Worm (Caenorhabditis elegans): ENCODE data around the gene rpl-11.2.

Gene rpl-11.2

DNA sequence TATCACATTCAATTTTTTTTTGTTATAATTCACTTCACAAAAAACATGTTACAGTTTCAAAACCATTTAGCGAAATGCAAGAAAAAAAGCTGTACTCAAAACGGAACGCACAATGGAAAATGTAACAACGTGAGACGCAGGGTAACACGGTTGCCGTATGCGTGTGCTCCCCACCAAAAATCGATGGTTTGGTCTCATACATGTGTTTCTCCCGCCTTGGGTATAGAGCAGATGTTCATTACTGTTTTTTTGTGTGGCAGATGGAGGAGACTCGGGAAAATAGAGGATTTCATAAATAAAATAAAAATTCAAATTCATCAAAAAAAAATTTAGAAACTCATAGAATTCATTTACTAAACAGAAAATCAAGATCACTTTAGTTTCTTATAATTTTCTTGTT, 18.6 kb upstream of the rpl-11.2 start, which contains the start of gene AH9.3:
Gene AH9.3 (minus strand): TSS at position 101 of the 400 bp plus-strand sequence.
- TF ChIP-seq nhr-80 (tag; optimal IDR thresholded peaks at IDR 0.05): peak; percentile 6
- TF ChIP-seq F23B12.7 (tag; optimal IDR thresholded peaks at IDR 0.05; ENCODE audit: insufficient read depth): no peak
- no peak for TF ChIP-seq gei-17 (GFP tag; optimal IDR thresholded peaks at IDR 0.05)
- TF ChIP-seq egrh-3 (GFP tag; IDR thresholded peaks at IDR 0.05): no peak
- TF ChIP-seq repo-1 (tag; optimal IDR thresholded peaks at IDR 0.05): no peak
- no peak for TF ChIP-seq somi-1 (GFP tag; optimal IDR thresholded peaks at IDR 0.05)
- TF ChIP-seq tbx-9 (tag; optimal IDR thresholded peaks at IDR 0.05; ENCODE audit: borderline replicate concordance): no peak

ce11 chrX:2258404-2258803, 16.0 kb upstream of the rpl-11.2 start:
- TF ChIP-seq zim-3 (tag; optimal IDR thresholded peaks at IDR 0.05) (no peak), ceh-40 (GFP tag; IDR thresholded peaks at IDR 0.05) (no peak), cebp-1 (GFP tag; IDR thresholded peaks at IDR 0.05) (peak; percentile 60; the same call in 1 of the 2 replicates), cebp-1 (tag; optimal IDR thresholded peaks at IDR 0.05) (peak; percentile 96), nhr-80 (tag; optimal IDR thresholded peaks at IDR 0.05) (peak; percentile 11), efl-1 (GFP tag; optimal IDR thresholded peaks at IDR 0.05) (peak; percentile 57)

DNA sequence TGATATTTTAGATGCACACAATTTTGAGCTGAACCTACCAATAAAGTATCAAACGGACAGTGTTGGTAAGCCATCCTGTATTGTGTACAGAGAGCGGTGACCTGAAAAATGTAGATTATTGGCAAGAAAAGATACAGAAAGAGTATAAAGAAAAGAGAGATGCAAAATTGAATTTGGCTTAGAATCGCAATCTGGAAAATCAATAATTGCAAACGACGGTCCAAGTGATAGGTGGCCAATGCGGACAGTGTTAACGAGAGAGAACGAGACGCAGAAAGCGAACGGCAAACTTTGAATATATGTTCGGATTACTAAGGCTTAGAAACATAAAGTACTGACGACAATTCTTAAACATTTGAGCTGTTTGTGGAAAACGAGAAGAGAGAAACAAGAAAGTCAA, 15.6 kb upstream of the rpl-11.2 start, which contains the start of gene crn-4:
Gene crn-4 (minus strand): TSS at position 101 of the 400 bp plus-strand sequence.
- no peak for TF ChIP-seq unc-62 (GFP tag; optimal IDR thresholded peaks at IDR 0.05)
- no peak for TF ChIP-seq Y53G8AR.9 (GFP tag; conservative IDR thresholded peaks at IDR 0.05)
- no peak for TF ChIP-seq lag-1 (GFP tag; IDR thresholded peaks at IDR 0.05)
- no peak for TF ChIP-seq pha-4 (tag; optimal IDR thresholded peaks at IDR 0.05)
- no peak for TF ChIP-seq Y56A3A.18 (GFP tag; IDR thresholded peaks at IDR 0.05)
- TF ChIP-seq nhr-120 (GFP tag; IDR thresholded peaks at IDR 0.05): no peak
- no peak for TF ChIP-seq tlf-1 (GFP tag; optimal IDR thresholded peaks at IDR 0.05)
- TF ChIP-seq ama-1 (optimal IDR thresholded peaks at IDR 0.05): no peak
- no peak for TF ChIP-seq ama-1 (GFP tag; optimal IDR thresholded peaks at IDR 0.05)
- TF ChIP-seq aptf-3 (GFP tag; IDR thresholded peaks at IDR 0.05): no peak
- no peak for TF ChIP-seq nfya-1 (tag; optimal IDR thresholded peaks at IDR 0.05; ENCODE audit: borderline replicate concordance, insufficient read depth)

DNA sequence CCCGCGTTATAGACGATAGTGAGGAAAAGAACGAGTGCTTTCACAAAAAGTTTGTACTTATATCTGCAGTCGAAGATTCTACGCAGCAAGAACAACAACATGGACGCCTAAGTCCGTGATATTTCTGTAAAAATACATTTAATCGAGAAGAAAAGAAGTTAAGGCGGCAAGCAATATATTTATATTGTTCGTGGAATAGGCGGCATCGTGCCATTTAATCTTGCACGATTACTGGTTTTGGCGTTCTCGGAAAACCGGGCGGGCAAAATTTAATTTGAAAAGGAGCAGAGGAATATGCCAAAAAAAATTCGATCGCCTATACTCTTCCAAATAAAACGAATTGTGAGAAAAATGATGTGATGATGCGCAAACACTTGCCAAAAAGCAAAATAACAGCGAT, 4.5 kb upstream of the rpl-11.2 start, which contains the start of gene AH9.1:
Gene AH9.1 (minus strand): TSS at position 101 of the 400 bp plus-strand sequence.
- no peak for TF ChIP-seq mel-28 (tag; optimal IDR thresholded peaks at IDR 0.05; ENCODE audit: borderline replicate concordance)
- TF ChIP-seq cebp-2 (GFP tag; IDR thresholded peaks at IDR 0.05): no peak
- TF ChIP-seq let-526 (GFP tag; IDR thresholded peaks at IDR 0.05): no peak
- no peak for TF ChIP-seq Y53G8AR.9 (GFP tag; conservative IDR thresholded peaks at IDR 0.05)
- no peak for TF ChIP-seq F22D6.2 (tag; optimal IDR thresholded peaks at IDR 0.05)
- no peak for TF ChIP-seq zfh-2 (GFP tag; conservative IDR thresholded peaks at IDR 0.05)
- TF ChIP-seq pbrm-1 (GFP tag; IDR thresholded peaks at IDR 0.05): no peak
- no peak for TF ChIP-seq F33H1.4 (GFP tag; IDR thresholded peaks at IDR 0.05)
- TF ChIP-seq lir-1 (GFP tag; conservative IDR thresholded peaks at IDR 0.05): no peak
- no peak for TF ChIP-seq Y67H2A.10 (GFP tag; conservative IDR thresholded peaks at IDR 0.05)
- no peak for TF ChIP-seq F55B11.4 (tag; optimal IDR thresholded peaks at IDR 0.05; ENCODE audit: borderline replicate concordance, insufficient read depth)
- no peak for TF ChIP-seq aptf-3 (GFP tag; IDR thresholded peaks at IDR 0.05)
- TF ChIP-seq ztf-18 (tag; optimal IDR thresholded peaks at IDR 0.05): no peak
- no peak for TF ChIP-seq gei-17 (GFP tag; optimal IDR thresholded peaks at IDR 0.05)
- no peak for TF ChIP-seq B0336.3 (GFP tag; IDR thresholded peaks at IDR 0.05)
- TF ChIP-seq madf-8 (GFP tag; conservative IDR thresholded peaks at IDR 0.05): no peak
- TF ChIP-seq ztf-3 (GFP tag; optimal IDR thresholded peaks at IDR 0.05): no peak
- TF ChIP-seq attf-5 (GFP tag; optimal IDR thresholded peaks at IDR 0.05): no peak
- no peak for TF ChIP-seq pha-4 (tag; optimal IDR thresholded peaks at IDR 0.05)
- no peak for TF ChIP-seq madf-6 (GFP tag; IDR thresholded peaks at IDR 0.05)
